Worm (Caenorhabditis elegans) whole organism, early embryonic: ENCODE results near the gene srsx-29.

Source experiments
- B0310.2 ChIP-seq: sonication (generic microtip); optimal IDR thresholded peaks from 2 replicates; lab custom pipeline; 2016; ENCODE audit warnings: mild to moderate bottlenecking, missing genetic modification characterization, missing compliant biosample characterization
- aly-1 ChIP-seq: sonication (generic microtip); optimal IDR thresholded peaks from 2 replicates; lab custom pipeline; 2016; ENCODE audit warnings: missing genetic modification characterization, missing compliant biosample characterization
- ama-1 ChIP-seq: fragments of 150-350 bp; optimal IDR thresholded peaks from 2 replicates; lab custom pipeline; 2014
- ceh-13 ChIP-seq: fragments of 200-800 bp; sonication (Bioruptor generic); optimal IDR thresholded peaks from 2 replicates; lab custom pipeline; 2018; ENCODE audit warnings: mild to moderate bottlenecking, missing genetic modification characterization, missing compliant biosample characterization
- ceh-36 ChIP-seq: sonication (generic microtip); optimal IDR thresholded peaks from 2 replicates; lab custom pipeline; 2016; ENCODE audit warnings: missing genetic modification characterization, inconsistent platforms, missing compliant biosample characterization
- ets-7 ChIP-seq: sonication (generic microtip); optimal IDR thresholded peaks from 2 replicates; lab custom pipeline; 2016; ENCODE audit warnings: missing genotype, missing genetic modification characterization, missing compliant biosample characterization
- flt-1 ChIP-seq: fragments of 200-800 bp; sonication (Bioruptor generic); IDR thresholded peaks from 2 replicates; pipeline ENCODE4 v1.3.6; 2022; ENCODE audit warnings: missing genetic modification characterization, missing compliant biosample characterization
- hmbx-1 ChIP-seq: sonication (generic microtip); optimal IDR thresholded peaks from 2 replicates; lab custom pipeline; 2016; ENCODE audit warnings: mild to moderate bottlenecking, missing genetic modification characterization, missing compliant biosample characterization
- hmg-4 ChIP-seq: fragments of 200-800 bp; sonication (Bioruptor generic); optimal IDR thresholded peaks from 2 replicates; lab custom pipeline; 2018; ENCODE audit warnings: mild to moderate bottlenecking, missing genetic modification characterization, missing compliant biosample characterization
- hnd-1 ChIP-seq: sonication (generic microtip); optimal IDR thresholded peaks from 2 replicates; lab custom pipeline; 2016; ENCODE audit warnings: missing genetic modification characterization, missing compliant biosample characterization
- pes-1 ChIP-seq: fragments of 200-800 bp; sonication (Bioruptor generic); IDR thresholded peaks from 2 replicates; pipeline ENCODE4 v1.3.6; 2022; ENCODE audit warnings: missing genetic modification reagents, missing genetic modification characterization, missing compliant biosample characterization
- sea-1 ChIP-seq: fragments of 200-800 bp; sonication (Bioruptor generic); conservative IDR thresholded peaks from 2 replicates; pipeline ENCODE4 v1.3.6; 2022; ENCODE audit warnings: missing genetic modification characterization, missing compliant biosample characterization
- tbx-37 ChIP-seq: fragments of 200-800 bp; sonication (Bioruptor generic); conservative IDR thresholded peaks from 2 replicates; pipeline ENCODE4 v1.3.6; 2022; ENCODE audit warnings: missing genetic modification reagents, missing genetic modification characterization, missing compliant biosample characterization
- tra-4 ChIP-seq: sonication (generic microtip); optimal IDR thresholded peaks from 2 replicates; lab custom pipeline; 2017; ENCODE audit warnings: missing genetic modification characterization, missing compliant biosample characterization

DNA sequence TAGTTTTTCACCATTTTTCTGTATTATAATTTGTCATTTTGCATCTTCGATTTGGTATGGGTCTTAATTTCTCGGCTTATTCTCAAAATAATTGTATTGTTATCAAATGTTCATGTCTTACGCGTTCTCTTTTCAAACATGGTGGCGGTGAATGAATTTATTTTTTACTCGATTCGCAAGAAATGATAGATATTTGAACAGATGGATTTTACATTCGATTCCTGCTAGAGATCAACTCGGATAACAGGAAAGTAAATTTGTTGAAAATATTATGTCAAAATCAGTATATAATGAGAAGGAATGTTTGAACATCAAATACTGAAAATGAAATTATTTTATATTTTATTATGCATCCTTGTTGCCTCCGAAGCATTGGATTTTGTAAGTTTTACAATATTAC is 28.2 kb downstream of the srsx-29 start, which contains the start of gene ZK856.4:
- no peak for TF ChIP-seq B0310.2 (tag; lab: Kevin White, UChicago)
- TF ChIP-seq hnd-1 (tag; lab: Kevin White, UChicago): no peak
- TF ChIP-seq ets-7 (tag; lab: Kevin White, UChicago): no peak
- TF ChIP-seq ama-1 (lab: Kevin White, UChicago): no peak
- TF ChIP-seq aly-1 (tag; lab: Kevin White, UChicago): no peak
- TF ChIP-seq sea-1: no peak
- no peak for TF ChIP-seq pes-1 (GFP tag; lab: Robert Waterston, UW)
- TF ChIP-seq ceh-13 (GFP tag; lab: Kevin White, UChicago): no peak
- TF ChIP-seq flt-1: no peak
- TF ChIP-seq tra-4 (tag; lab: Kevin White, UChicago): no peak
- TF ChIP-seq ceh-36 (tag; lab: Kevin White, UChicago): no peak
- no peak for TF ChIP-seq tbx-37 (GFP tag; lab: Robert Waterston, UW)
- TF ChIP-seq hmbx-1 (tag; lab: Kevin White, UChicago): no peak
- TF ChIP-seq hmg-4 (GFP tag; lab: Kevin White, UChicago): no peak
